Fruit fly (Drosophila melanogaster) whole organism, pupa: ENCODE measurements around the gene CG33791.

Experiments used
- CG10348 ChIP-seq: fragments of 200-800 bp; sonication (Bioruptor generic); IDR thresholded peaks from 2 replicates; pipeline ENCODE4 v1.3.6; 2022; ENCODE audit warnings: missing biosample characterization, missing genetic modification characterization
- CG12605 ChIP-seq: fragments of 200-800 bp; sonication (Bioruptor generic); IDR thresholded peaks from 2 replicates; pipeline ENCODE4 v1.3.6; 2022; ENCODE audit warnings: missing biosample characterization, missing genetic modification characterization
- CG13204 ChIP-seq: fragments of 200-800 bp; sonication (Bioruptor generic); optimal IDR thresholded peaks from 2 replicates; lab custom pipeline; 2018; ENCODE audit warnings: missing biosample characterization, mild to moderate bottlenecking, missing genetic modification characterization, moderate library complexity
- CG17806 ChIP-seq: fragments of 200-800 bp; sonication (Bioruptor generic); optimal IDR thresholded peaks from 2 replicates; lab custom pipeline; 2018; ENCODE audit warnings: missing biosample characterization, mild to moderate bottlenecking, missing genetic modification characterization, moderate library complexity
- CG32121 ChIP-seq: fragments of 200-800 bp; sonication (Bioruptor generic); IDR thresholded peaks from 2 replicates; pipeline ENCODE4 v1.3.6; 2022; ENCODE audit warnings: missing biosample characterization, missing genetic modification characterization
- CG4496 ChIP-seq: fragments of 200-800 bp; sonication (Bioruptor generic); IDR thresholded peaks from 3 replicates; pipeline ENCODE4 v1.3.6; 2022; ENCODE audit warnings: missing biosample characterization, missing genetic modification characterization
- CG8159 ChIP-seq: fragments of 200-800 bp; sonication (Bioruptor generic); optimal IDR thresholded peaks from 3 replicates; lab custom pipeline; 2018; ENCODE audit warnings: missing biosample characterization, mild to moderate bottlenecking, missing genetic modification characterization, moderate library complexity
- CG9948 ChIP-seq: fragments of 200-800 bp; sonication (Bioruptor generic); optimal IDR thresholded peaks from 2 replicates; lab custom pipeline; 2018; ENCODE audit warnings: missing biosample characterization, mild to moderate bottlenecking, missing genetic modification characterization, moderate library complexity
- Pif1A ChIP-seq: fragments of 200-800 bp; sonication (Bioruptor generic); optimal IDR thresholded peaks from 3 replicates; lab custom pipeline; 2016; ENCODE audit warnings: missing biosample characterization, missing genetic modification characterization
- Snoo ChIP-seq: fragments of 200-800 bp; sonication (Bioruptor generic); optimal IDR thresholded peaks from 3 replicates; lab custom pipeline; 2017; ENCODE audit warnings: missing biosample characterization, mild to moderate bottlenecking, missing genetic modification characterization, inconsistent platforms
- gl ChIP-seq: fragments of 200-800 bp; sonication (Bioruptor generic); optimal IDR thresholded peaks from 2 replicates; lab custom pipeline; 2018; ENCODE audit warnings: missing biosample characterization, mild to moderate bottlenecking, missing genetic modification characterization

dm6 chr3L:1664876-1665275, 62.1 kb downstream of the CG33791 start, which contains the start of the genes Srrm234 and CG7974:
- TF ChIP-seq CG12605 (no peak), CG32121 (GFP tag; lab: Robert Waterston, UW) (no peak), CG9948 (no peak), CG4496 (no peak), CG17806 (tag; lab: Kevin White, UChicago) (no peak), CG13204 (no peak), gl (tag; lab: Kevin White, UChicago) (no peak), Pif1A (GFP tag; lab: Kevin White, UChicago) (no peak), Snoo (tag; lab: Kevin White, UChicago) (no peak), CG8159 (tag; lab: Kevin White, UChicago) (no peak), CG10348 (GFP tag; lab: Robert Waterston, UW) (no peak)
